Fruit fly (Drosophila melanogaster): ENCODE data around the gene CG5516.

DNA sequence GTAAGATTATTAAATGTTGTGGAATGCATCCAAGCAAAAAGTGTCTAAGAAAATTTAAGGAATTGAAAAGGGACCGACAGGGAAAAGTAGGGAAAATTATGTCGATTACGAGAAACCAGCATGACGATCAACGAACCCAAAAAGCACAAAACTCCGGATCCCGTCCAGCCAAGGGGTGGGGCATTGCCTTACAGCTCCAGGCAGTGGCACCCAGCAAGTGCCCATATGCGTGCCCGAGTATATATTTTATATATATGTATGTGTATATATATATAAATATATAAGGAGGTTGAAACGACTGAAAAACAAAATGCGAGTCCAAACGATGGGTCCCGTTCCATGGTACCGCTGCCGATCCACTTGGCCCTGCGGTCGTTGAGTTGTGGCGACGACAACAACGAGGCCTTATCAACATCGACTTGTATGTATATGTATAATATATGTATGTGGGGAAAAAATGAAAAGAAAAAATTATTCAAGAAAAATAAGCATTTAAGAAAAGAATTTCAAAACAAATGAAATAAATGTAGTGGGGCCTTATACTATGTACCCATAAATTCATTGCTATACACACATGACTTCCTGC lies 23.5 kb downstream of the CG5516 start:
- TF ChIP-seq fkh (GFP tag; optimal IDR thresholded peaks at IDR 0.05) (no peak), Hr39 (GFP tag; optimal IDR thresholded peaks at IDR 0.05) (no peak), CG6854 (GFP tag; optimal IDR thresholded peaks at IDR 0.05) (no peak), Ets21C (GFP tag; optimal IDR thresholded peaks at IDR 0.05) (no peak)

Data from whole organism, prepupa.